Worm (Caenorhabditis elegans): ENCODE data around the gene cpn-2.

DNA sequence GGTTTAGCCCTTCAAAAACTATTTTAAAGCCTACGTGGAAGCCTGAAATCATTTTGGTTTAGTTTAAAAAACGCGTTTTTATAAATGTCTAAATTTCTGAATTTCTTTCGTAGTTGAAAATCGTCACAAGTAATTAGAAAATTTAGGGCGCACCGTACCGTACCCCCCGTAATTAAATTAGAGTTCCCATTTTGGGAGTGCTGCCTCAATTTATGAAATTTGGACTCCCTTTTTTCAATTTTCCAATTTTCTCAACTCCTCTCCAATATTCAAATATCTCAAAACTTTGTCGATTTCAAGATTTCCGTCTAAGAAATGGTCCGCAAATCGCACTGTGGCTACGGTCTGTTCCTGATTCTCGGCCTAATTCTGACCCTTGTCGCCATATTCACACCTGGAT is 2.6 kb downstream of the cpn-2 start, which contains the start of gene clc-31:
- TF ChIP-seq klf-2 (GFP tag; conservative IDR thresholded peaks at IDR 0.05) (no peak), ztf-29 (GFP tag; IDR thresholded peaks at IDR 0.05) (no peak), T22C8.4 (GFP tag; IDR thresholded peaks at IDR 0.05) (no peak)

Measured in whole organism, midembryonic.